Worm (Caenorhabditis elegans): ENCODE data around the gene F32D8.2.

Gene F32D8.2

DNA sequence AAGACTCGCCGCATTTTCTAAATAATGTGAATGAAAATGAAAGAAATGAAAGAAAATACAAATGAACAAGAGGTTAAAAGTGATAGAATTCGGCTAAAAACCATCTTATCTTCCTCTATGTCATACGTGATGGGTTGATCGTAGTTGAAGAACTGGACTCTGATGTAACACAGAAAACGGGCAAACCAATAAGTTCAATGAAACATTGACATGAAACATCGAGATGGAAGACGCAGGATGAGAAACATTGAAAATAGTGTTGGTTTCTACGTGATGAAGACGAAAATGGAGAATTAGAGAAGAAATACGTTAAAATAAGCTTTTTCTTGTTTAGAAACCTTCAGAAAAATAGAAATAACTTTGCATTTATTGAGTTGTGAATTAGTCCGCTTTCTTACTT, 7.4 kb downstream of the F32D8.2 start, which contains the start of gene F32D8.12 (continued):
- TF ChIP-seq grh-1 (GFP tag; IDR thresholded peaks at IDR 0.05): no peak
- peak in 1 of 3 experiments; percentile 22 for TF ChIP-seq ceh-82 (tag; optimal IDR thresholded peaks at IDR 0.05)
- TF ChIP-seq nhr-71 (tag; optimal IDR thresholded peaks at IDR 0.05): peak; percentile 86
- TF ChIP-seq swsn-7 (tag; optimal IDR thresholded peaks at IDR 0.05): peak; percentile 44
- TF ChIP-seq blmp-1 (tag; optimal IDR thresholded peaks at IDR 0.05): peak; percentile 55
- TF ChIP-seq C16A3.4 (tag; optimal IDR thresholded peaks at IDR 0.05): peak; percentile 35
- TF ChIP-seq nhr-47 (tag; optimal IDR thresholded peaks at IDR 0.05): peak; percentile 36
- peak; percentile 84 for TF ChIP-seq snu-23 (GFP tag; optimal IDR thresholded peaks at IDR 0.05)
- TF ChIP-seq lin-15B (tag; optimal IDR thresholded peaks at IDR 0.05): no peak
- TF ChIP-seq efl-1 (optimal IDR thresholded peaks at IDR 0.05): peak; percentile 68 to 81
- peak; percentile 18 to 95 for TF ChIP-seq efl-1 (GFP tag; optimal IDR thresholded peaks at IDR 0.05 in 1 of 2)
- TF ChIP-seq elt-3 (tag; optimal IDR thresholded peaks at IDR 0.05): peak in 2 of 6 experiments; percentile 41 to 62

DNA sequence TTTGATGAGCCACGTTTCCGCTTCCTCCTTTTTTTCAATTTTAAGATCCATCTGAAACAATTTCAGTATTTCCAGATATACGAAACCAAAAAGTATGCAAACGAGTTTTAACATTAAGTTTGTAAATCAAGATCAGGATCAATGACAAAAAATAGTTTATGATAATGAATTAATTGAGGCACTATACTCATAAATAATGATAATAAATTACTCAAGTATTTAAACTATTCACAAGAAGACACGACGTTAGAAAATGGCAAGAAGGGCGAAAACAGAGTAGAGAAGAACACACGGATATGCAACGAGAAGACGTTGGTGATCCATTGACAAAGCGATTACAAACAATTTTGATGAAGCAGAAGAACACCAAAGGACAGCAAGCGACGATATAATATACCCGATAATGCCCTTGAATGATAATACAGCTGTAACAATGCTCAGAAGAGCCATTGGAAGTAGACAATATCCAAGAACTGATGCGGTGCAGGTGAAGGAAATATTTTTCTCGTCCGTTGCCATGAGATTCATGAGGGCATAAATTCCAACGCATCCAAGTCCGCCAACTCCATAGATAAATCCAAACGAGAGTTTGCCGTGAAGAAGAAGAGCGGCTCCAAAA, 10.0 kb downstream of the F32D8.2 start, which contains the start of gene F32D8.4:
Gene F32D8.4 (minus strand): TSS at position 51 of the 619 bp plus-strand sequence.
- TF ChIP-seq ceh-88 (GFP tag; IDR thresholded peaks at IDR 0.05) (no peak), efl-1 (optimal IDR thresholded peaks at IDR 0.05) (no peak), efl-1 (GFP tag; optimal IDR thresholded peaks at IDR 0.05 in 1 of 2) (peak in 1 of 2 experiments; percentile 90)

ce11 chrV:10894601-10895000, 11.0 kb downstream of the F32D8.2 start, which contains the start of the genes F32D8.14 and F32D8.5:
Gene F32D8.14 (minus strand): TSS chrV:10894788.
Gene F32D8.5 (plus strand): TSS chrV:10894800.
- TF ChIP-seq sox-4 (tag; optimal IDR thresholded peaks at IDR 0.05) (peak; percentile 85), C34B4.2 (tag; optimal IDR thresholded peaks at IDR 0.05) (no peak), blmp-1 (tag; optimal IDR thresholded peaks at IDR 0.05) (peak; percentile 68), ets-5 (GFP tag; IDR thresholded peaks at IDR 0.05) (no peak), nhr-47 (tag; optimal IDR thresholded peaks at IDR 0.05) (peak; percentile 89), rnt-1 (tag; optimal IDR thresholded peaks at IDR 0.05) (peak; percentile 98), zip-4 (GFP tag; optimal IDR thresholded peaks at IDR 0.05) (peak; percentile 9), tlp-1 (tag; optimal IDR thresholded peaks at IDR 0.05) (no peak), ceh-63 (GFP tag; optimal IDR thresholded peaks at IDR 0.05) (no peak), snpc-4 (tag; optimal IDR thresholded peaks at IDR 0.05) (peak; percentile 51), fkh-4 (tag; optimal IDR thresholded peaks at IDR 0.05; ENCODE audit: borderline replicate concordance) (peak; percentile 80), unc-30 (tag; optimal IDR thresholded peaks at IDR 0.05) (no peak), xbp-1 (tag; optimal IDR thresholded peaks at IDR 0.05) (peak; percentile 88), sptf-1 (tag; optimal IDR thresholded peaks at IDR 0.05) (no peak), egl-27 (tag; optimal IDR thresholded peaks at IDR 0.05) (no peak), ztf-11 (tag; optimal IDR thresholded peaks at IDR 0.05) (peak in 1 of 2 experiments; percentile 86), nhr-90 (tag; optimal IDR thresholded peaks at IDR 0.05; ENCODE audit: poor library complexity) (peak; percentile 88), alr-1 (tag; optimal IDR thresholded peaks at IDR 0.05; ENCODE audit: borderline replicate concordance) (no peak), nhr-84 (tag; optimal IDR thresholded peaks at IDR 0.05) (no peak), swsn-7 (tag; optimal IDR thresholded peaks at IDR 0.05) (peak; percentile 91), jun-1 (tag; optimal IDR thresholded peaks at IDR 0.05) (peak; percentile 56), pag-3 (tag; optimal IDR thresholded peaks at IDR 0.05; ENCODE audit: borderline replicate concordance, insufficient read depth) (no peak), lin-15B (tag; optimal IDR thresholded peaks at IDR 0.05) (peak; percentile 84), nhr-19 (GFP tag; conservative IDR thresholded peaks at IDR 0.05) (peak; percentile 86), nhr-12 (tag; optimal IDR thresholded peaks at IDR 0.05) (no peak), dpl-1 (GFP tag; optimal IDR thresholded peaks at IDR 0.05) (peak; percentile 64 to 83 (median 77)), dsc-1 (tag; optimal IDR thresholded peaks at IDR 0.05) (peak; percentile 90), aha-1 (tag; optimal IDR thresholded peaks at IDR 0.05) (no peak), fkh-10 (GFP tag; optimal IDR thresholded peaks at IDR 0.05) (no peak), vab-15 (tag; optimal IDR thresholded peaks at IDR 0.05) (peak; percentile 61), pax-3 (tag; optimal IDR thresholded peaks at IDR 0.05) (peak; percentile 79), mdl-1 (tag; optimal IDR thresholded peaks at IDR 0.05) (peak in 1 of 2 experiments; percentile 72), unc-98 (GFP tag; IDR thresholded peaks at IDR 0.05) (peak; percentile 33; the same call in 1 of the 2 replicates), skn-1 (tag; optimal IDR thresholded peaks at IDR 0.05) (peak; percentile 79), sup-37 (GFP tag; optimal IDR thresholded peaks at IDR 0.05) (peak; percentile 16), mab-9 (GFP tag; IDR thresholded peaks at IDR 0.05) (peak; percentile 46; the same call in 1 of the 2 replicates), nhr-11 (tag; optimal IDR thresholded peaks at IDR 0.05) (no peak), nhr-76 (tag; optimal IDR thresholded peaks at IDR 0.05) (no peak)
